Fruit fly (Drosophila melanogaster): ENCODE data around the gene CG32639.

CG32639 gene

DNA sequence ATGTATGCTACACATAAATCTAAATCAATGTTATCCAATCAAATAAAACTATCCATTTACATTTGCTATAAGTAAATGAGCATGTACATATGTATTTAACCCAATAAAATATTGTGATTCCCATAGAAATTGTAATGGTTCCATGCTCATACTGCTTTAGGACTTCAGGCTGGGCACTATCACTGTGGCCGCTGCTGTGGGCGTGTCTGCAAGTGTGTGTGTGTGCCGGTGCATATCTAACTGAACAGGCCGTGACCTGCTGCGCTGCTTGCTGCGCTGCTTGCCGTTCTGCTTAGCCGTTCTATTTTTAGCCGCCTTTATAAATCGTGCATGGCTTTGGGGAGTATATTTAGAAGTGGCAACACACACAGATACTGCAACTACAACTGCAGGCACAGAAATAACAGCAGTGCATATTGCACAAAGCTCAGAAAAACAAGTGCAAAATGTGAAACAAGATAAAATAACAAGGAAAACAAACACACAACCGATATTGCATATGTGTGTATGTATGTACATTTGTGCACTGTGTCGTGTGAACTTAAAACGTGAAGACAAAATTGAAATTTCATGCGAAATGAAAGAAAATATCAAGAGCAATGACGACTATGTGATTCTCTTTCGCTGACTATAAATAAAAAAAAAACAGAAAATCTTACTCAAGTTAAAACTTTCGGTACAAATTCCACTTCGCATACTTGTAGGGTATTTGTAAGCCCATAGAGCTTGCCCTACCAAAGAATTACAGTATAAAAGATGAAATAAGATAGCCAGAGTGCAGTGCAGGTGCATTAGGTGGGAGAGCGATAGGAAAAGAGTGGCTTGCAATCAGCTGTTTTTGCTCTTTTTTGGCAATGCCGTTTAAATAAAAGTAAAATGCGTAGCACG is 41.5 kb upstream of the CG32639 start:
- TF ChIP-seq psq (optimal IDR thresholded peaks at IDR 0.05) (no peak), insv (optimal IDR thresholded peaks at IDR 0.05) (no peak), ttk (optimal IDR thresholded peaks at IDR 0.05) (no peak), h (optimal IDR thresholded peaks at IDR 0.05) (no peak), Sin3A (optimal IDR thresholded peaks at IDR 0.05) (no peak), Myc (optimal IDR thresholded peaks at IDR 0.05) (no peak)

- TF ChIP-seq psq (optimal IDR thresholded peaks at IDR 0.05) (no peak), Myc (optimal IDR thresholded peaks at IDR 0.05) (no peak), insv (optimal IDR thresholded peaks at IDR 0.05) (no peak), ttk (optimal IDR thresholded peaks at IDR 0.05) (no peak), h (optimal IDR thresholded peaks at IDR 0.05) (no peak), Sin3A (optimal IDR thresholded peaks at IDR 0.05) (no peak)
These were observed 40.8 kb upstream of the CG32639 start for dm6 chrX:13277148-13277547.

DNA sequence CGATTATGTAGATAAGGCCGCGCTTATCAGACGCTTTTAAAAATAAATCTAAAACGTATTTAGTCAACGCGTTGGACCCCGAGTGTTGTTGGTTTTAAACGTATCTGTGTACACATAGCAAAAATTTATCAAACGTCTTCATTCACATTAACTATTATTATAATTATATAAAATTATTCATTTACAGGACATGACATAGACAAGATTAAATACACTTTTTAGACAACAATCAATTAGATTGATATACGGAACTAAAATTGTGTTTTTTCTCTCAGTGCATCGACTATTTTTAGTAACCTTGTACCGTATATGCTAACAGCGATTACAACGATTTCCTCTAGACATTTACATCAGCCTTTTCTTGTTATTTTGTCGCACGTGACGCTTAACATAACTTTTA is 40.3 kb upstream of the CG32639 start:
- TF ChIP-seq h (optimal IDR thresholded peaks at IDR 0.05), result no peak
- no peak for TF ChIP-seq ttk (optimal IDR thresholded peaks at IDR 0.05)
- TF ChIP-seq psq (optimal IDR thresholded peaks at IDR 0.05), result no peak
- TF ChIP-seq insv (optimal IDR thresholded peaks at IDR 0.05), result no peak
- no peak for TF ChIP-seq Sin3A (optimal IDR thresholded peaks at IDR 0.05)
- no peak for TF ChIP-seq Myc (optimal IDR thresholded peaks at IDR 0.05)

- TF ChIP-seq Myc (optimal IDR thresholded peaks at IDR 0.05) (no peak), Sin3A (optimal IDR thresholded peaks at IDR 0.05) (no peak), insv (optimal IDR thresholded peaks at IDR 0.05) (no peak), h (optimal IDR thresholded peaks at IDR 0.05) (no peak), ttk (optimal IDR thresholded peaks at IDR 0.05) (no peak), psq (optimal IDR thresholded peaks at IDR 0.05) (no peak)
These were observed 38.8 kb upstream of the CG32639 start for dm6 chrX:13275139-13275538.

dm6 chrX:13274429-13275095 is 38.2 kb upstream of the CG32639 start:
- TF ChIP-seq insv (optimal IDR thresholded peaks at IDR 0.05) (no peak), Sin3A (optimal IDR thresholded peaks at IDR 0.05) (no peak), psq (optimal IDR thresholded peaks at IDR 0.05) (no peak), h (optimal IDR thresholded peaks at IDR 0.05) (no peak), ttk (optimal IDR thresholded peaks at IDR 0.05) (no peak), Myc (optimal IDR thresholded peaks at IDR 0.05) (no peak)

DNA sequence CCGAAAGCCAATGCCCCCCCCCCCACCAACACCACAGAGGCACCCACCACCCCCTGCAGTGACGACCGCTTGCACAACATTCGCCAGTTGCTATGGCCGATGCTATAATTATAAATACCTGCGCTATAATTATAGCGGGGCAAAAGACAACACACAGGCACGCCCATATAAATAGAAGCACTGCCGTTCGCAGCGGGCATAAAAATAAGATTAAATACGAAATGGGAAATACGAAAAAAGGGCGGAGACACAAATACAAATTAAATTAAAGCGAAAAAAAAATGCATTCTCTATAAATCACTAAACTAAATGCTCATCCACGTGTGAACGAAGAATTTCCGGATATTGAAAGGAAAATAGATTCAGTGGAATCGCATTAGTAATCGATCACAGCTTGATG is 37.1 kb upstream of the CG32639 start:
- TF ChIP-seq ttk (optimal IDR thresholded peaks at IDR 0.05), result no peak
- TF ChIP-seq Sin3A (optimal IDR thresholded peaks at IDR 0.05), result no peak
- no peak for TF ChIP-seq h (optimal IDR thresholded peaks at IDR 0.05)
- TF ChIP-seq psq (optimal IDR thresholded peaks at IDR 0.05), result no peak
- TF ChIP-seq insv (optimal IDR thresholded peaks at IDR 0.05), result no peak
- TF ChIP-seq Myc (optimal IDR thresholded peaks at IDR 0.05), result no peak

DNA sequence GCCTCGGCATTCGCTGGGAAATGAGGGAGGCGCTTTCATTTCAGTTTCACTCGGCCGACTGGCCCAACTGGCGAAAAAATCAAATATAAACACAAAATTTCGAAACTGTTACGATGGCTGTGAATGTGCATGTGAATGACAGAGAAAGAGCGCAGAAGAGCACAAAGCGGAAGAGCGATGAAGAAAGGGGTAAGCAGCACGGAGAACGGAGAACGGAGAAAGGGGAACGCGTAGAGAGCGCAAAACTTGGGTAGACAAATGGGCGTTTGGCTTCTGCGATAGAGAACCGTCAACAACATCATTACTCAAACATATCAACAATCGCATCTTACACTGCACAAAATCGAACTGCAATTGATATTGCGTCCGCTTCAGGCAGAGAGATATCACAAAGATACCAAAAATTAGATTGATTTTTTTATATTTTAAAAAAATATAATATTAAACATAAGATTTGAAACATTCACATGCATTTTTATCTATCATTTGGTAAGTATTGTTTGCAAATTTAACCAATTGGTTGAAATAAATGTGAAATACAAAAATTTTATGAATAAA is 36.4 kb upstream of the CG32639 start:
- TF ChIP-seq insv (optimal IDR thresholded peaks at IDR 0.05) (no peak), ttk (optimal IDR thresholded peaks at IDR 0.05) (no peak), h (optimal IDR thresholded peaks at IDR 0.05) (no peak), psq (optimal IDR thresholded peaks at IDR 0.05) (no peak), Sin3A (optimal IDR thresholded peaks at IDR 0.05) (no peak), Myc (optimal IDR thresholded peaks at IDR 0.05) (no peak)

DNA sequence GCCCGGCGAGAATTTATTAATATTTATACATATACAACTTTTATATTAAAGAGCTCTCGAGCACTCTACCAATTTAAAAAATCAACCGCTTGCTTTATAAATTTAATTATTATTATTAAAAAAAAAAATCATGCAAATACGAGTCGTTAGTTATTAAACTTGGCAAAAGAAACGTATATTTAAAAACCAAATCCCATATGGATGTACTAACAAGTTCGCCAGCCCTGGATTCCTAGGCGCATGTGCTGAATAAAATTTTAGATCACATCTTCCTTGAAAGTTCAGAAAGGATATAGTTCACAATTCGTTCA is 22.3 kb upstream of the CG32639 start, which contains the start of gene comt:
Gene comt (plus strand): TSS at position 265 of the 311 bp plus-strand sequence.
- TF ChIP-seq insv (optimal IDR thresholded peaks at IDR 0.05), result no peak
- TF ChIP-seq psq (optimal IDR thresholded peaks at IDR 0.05), result no peak
- no peak for TF ChIP-seq h (optimal IDR thresholded peaks at IDR 0.05)
- no peak for TF ChIP-seq ttk (optimal IDR thresholded peaks at IDR 0.05)
- TF ChIP-seq Myc (optimal IDR thresholded peaks at IDR 0.05), result no peak
- no peak for TF ChIP-seq Sin3A (optimal IDR thresholded peaks at IDR 0.05)

DNA sequence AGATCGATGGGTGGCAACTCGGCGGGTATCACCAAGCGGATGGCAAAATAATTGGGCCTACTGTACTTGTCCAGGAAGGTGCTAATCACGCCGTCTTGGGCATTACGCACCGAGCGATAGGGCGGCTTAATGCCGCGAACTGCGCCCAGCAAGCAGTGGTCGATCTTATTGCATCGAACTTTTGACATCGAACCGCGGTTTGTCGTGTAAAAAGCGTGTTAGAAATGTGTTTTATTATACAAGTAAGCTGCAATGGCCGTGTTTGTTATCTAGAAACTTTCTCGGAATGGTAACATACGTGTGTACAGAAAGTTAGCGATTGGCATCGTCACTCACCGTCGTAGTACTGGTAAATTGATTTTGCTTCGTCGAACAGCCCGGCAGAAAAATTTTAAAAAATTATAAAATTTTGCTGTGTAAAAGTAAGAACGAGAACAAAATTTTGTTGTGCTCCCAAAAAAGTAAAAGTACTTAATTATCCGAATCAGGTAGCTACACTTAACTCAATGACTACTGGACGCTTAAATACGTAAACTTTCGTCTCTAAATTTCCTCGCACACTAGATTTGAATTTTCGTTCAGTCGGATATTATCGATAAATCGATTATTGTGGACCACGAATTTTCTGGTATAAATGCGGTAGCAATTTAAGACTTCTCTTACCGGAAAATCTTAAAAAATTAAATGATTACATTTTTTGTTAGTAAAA is 21.8 kb upstream of the CG32639 start, which contains the start of the genes mew and CG15742:
Gene mew (minus strand): TSS at position 443 of the 709 bp plus-strand sequence.
Gene CG15742 (minus strand): TSS at position 448 of the 709 bp plus-strand sequence.
- TF ChIP-seq Myc (optimal IDR thresholded peaks at IDR 0.05) (no peak), psq (optimal IDR thresholded peaks at IDR 0.05) (no peak), ttk (optimal IDR thresholded peaks at IDR 0.05) (no peak), h (optimal IDR thresholded peaks at IDR 0.05) (no peak)

DNA sequence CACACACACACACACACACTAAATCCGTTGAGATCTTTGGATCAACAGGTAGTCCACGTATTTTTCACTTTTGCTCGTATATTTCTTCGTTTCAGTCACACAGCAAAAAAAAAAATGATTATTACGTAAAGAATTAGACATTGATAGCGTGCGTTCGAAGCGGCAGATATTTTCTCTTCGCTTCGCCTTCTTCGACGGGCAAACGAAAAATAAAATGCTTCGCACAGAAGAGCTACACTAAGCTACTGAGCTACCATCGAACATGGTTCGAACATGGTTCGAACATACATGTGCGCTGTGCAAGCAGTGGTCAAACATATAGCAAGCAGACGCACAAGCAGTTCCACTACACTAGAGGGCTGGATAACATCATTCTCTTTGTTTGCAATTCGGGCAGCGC is 20.6 kb upstream of the CG32639 start:
- TF ChIP-seq Myc (optimal IDR thresholded peaks at IDR 0.05) (no peak), psq (optimal IDR thresholded peaks at IDR 0.05) (no peak), insv (optimal IDR thresholded peaks at IDR 0.05) (no peak), Sin3A (optimal IDR thresholded peaks at IDR 0.05) (no peak), ttk (optimal IDR thresholded peaks at IDR 0.05) (no peak), h (optimal IDR thresholded peaks at IDR 0.05) (no peak)

- TF ChIP-seq Myc (optimal IDR thresholded peaks at IDR 0.05) (no peak), psq (optimal IDR thresholded peaks at IDR 0.05) (no peak), ttk (optimal IDR thresholded peaks at IDR 0.05) (no peak), Sin3A (optimal IDR thresholded peaks at IDR 0.05) (no peak), insv (optimal IDR thresholded peaks at IDR 0.05) (no peak), h (optimal IDR thresholded peaks at IDR 0.05) (no peak)
These were observed 18.1 kb upstream of the CG32639 start for dm6 chrX:13254442-13254841.
